Worm (Caenorhabditis elegans) whole organism, L4 larva: Measurements from ENCODE around the gene K03B4.2.

Experiments used
- T20F7.1 ChIP-seq: fragments of 200-800 bp; sonication (Bioruptor generic); optimal IDR thresholded peaks from 2 replicates; lab custom pipeline; 2018; ENCODE audit warnings: mild to moderate bottlenecking, missing genetic modification characterization, missing compliant biosample characterization
- Y5F2A.4 ChIP-seq: fragments of 200-800 bp; sonication (Bioruptor generic); optimal IDR thresholded peaks from 2 replicates; lab custom pipeline; 2018; ENCODE audit warnings: mild to moderate bottlenecking, missing genetic modification characterization, missing compliant biosample characterization
- ZK546.5 ChIP-seq, 2 experiments: sonication (generic microtip); optimal IDR thresholded peaks; 2 replicates each; lab custom pipeline; 2017; ENCODE audit warnings: missing biosample characterization in 2 of 2, missing genetic modification characterization in 2 of 2
- arid-1 ChIP-seq: fragments of 200-800 bp; sonication (Bioruptor generic); conservative IDR thresholded peaks from 2 replicates; pipeline ENCODE4 v1.3.6; 2022; ENCODE audit warnings: missing genetic modification reagents, missing genetic modification characterization, missing compliant biosample characterization
- fos-1 ChIP-seq: fragments of 150-350 bp; optimal IDR thresholded peaks from 2 replicates; lab custom pipeline; 2014; ENCODE audit warnings: missing biosample characterization, missing genetic modification characterization
- hmg-1.1 ChIP-seq: fragments of 200-800 bp; sonication (Bioruptor generic); IDR thresholded peaks from 2 replicates; pipeline ENCODE4 v1.3.6; 2022; ENCODE audit warnings: missing genetic modification reagents, missing genetic modification characterization, missing compliant biosample characterization
- lin-1 ChIP-seq: fragments of 200-800 bp; sonication (Bioruptor generic); IDR thresholded peaks from 2 replicates; pipeline ENCODE4 v1.3.6; 2022; ENCODE audit warnings: missing genetic modification reagents, missing genetic modification characterization, missing compliant biosample characterization
- mdl-1 ChIP-seq, 2 experiments: fragments of 150-350 bp in 1 of 2; sonication (generic microtip) in 1 of 2; optimal IDR thresholded peaks; 2 replicates each; lab custom pipeline; 2014 to 2017; ENCODE audit warnings: missing biosample characterization in 2 of 2, missing genetic modification characterization in 2 of 2
- nhr-11 ChIP-seq: fragments of 150-350 bp; optimal IDR thresholded peaks from 2 replicates; lab custom pipeline; 2014; ENCODE audit warnings: missing biosample characterization, missing genetic modification characterization
- nhr-237 ChIP-seq: sonication (generic microtip); optimal IDR thresholded peaks from 2 replicates; lab custom pipeline; 2017; ENCODE audit warnings: missing biosample characterization, missing genetic modification characterization
- nhr-25 ChIP-seq: sonication (generic microtip); optimal IDR thresholded peaks from 2 replicates; lab custom pipeline; 2017; ENCODE audit warnings: missing genetic modification characterization, mild to moderate bottlenecking, missing compliant biosample characterization, antibody characterized with exemption, moderate library complexity, borderline replicate concordance; ENCODE audit not compliant: insufficient read depth
- nhr-6 ChIP-seq: fragments of 150-350 bp; optimal IDR thresholded peaks from 2 replicates; lab custom pipeline; 2014; ENCODE audit warnings: missing biosample characterization, missing genetic modification characterization
- pqm-1 ChIP-seq: sonication (generic microtip); optimal IDR thresholded peaks from 2 replicates; lab custom pipeline; 2017; ENCODE audit warnings: missing biosample characterization, missing genetic modification characterization

- TF ChIP-seq mdl-1 (tag; optimal IDR thresholded peaks at IDR 0.05; lab: Kevin White, UChicago) (no peak), nhr-237 (no peak), fos-1 (tag; lab: Kevin White, UChicago) (no peak), T20F7.1 (GFP tag; lab: Kevin White, UChicago) (no peak), lin-1 (GFP tag; lab: Robert Waterston, UW) (no peak), pqm-1 (tag; lab: Kevin White, UChicago) (no peak), nhr-25 (tag; lab: Kevin White, UChicago) (no peak), ZK546.5 (tag; optimal IDR thresholded peaks at IDR 0.05; lab: Kevin White, UChicago) (no peak), hmg-1.1 (GFP tag; lab: Robert Waterston, UW) (no peak), nhr-6 (tag; lab: Kevin White, UChicago) (no peak), arid-1 (GFP tag; lab: Robert Waterston, UW) (no peak), nhr-11 (no peak), Y5F2A.4 (GFP tag; lab: Kevin White, UChicago) (no peak)
Observed at ce11 chrV:4647279-4647819, 40.4 kb upstream of the K03B4.2 start.
